Fruit fly (Drosophila melanogaster): ENCODE results near the gene His4r.

His4r gene

dm6 chr3R:14608892-14609692 is 16.5 kb upstream of the His4r start, which contains the start of gene CG14853 (continued):
- TF ChIP-seq CG10209 (GFP tag; optimal IDR thresholded peaks at IDR 0.05) (peak; percentile 85), tio (GFP tag; optimal IDR thresholded peaks at IDR 0.05) (peak; percentile 79), da (GFP tag; optimal IDR thresholded peaks at IDR 0.05) (no peak), Sox100B (GFP tag; optimal IDR thresholded peaks at IDR 0.05) (peak; percentile 75), Hand (GFP tag; optimal IDR thresholded peaks at IDR 0.05) (peak; percentile 72), CoRest (tag; optimal IDR thresholded peaks at IDR 0.05) (peak; percentile 94), Bgb (GFP tag; IDR thresholded peaks at IDR 0.05; ENCODE audit: partially characterized antibody) (no peak), CG32772 (GFP tag; IDR thresholded peaks at IDR 0.05) (peak; percentile 48), CG16813 (GFP tag; IDR thresholded peaks at IDR 0.05; ENCODE audit: partially characterized antibody) (no peak), CG8281 (tag; optimal IDR thresholded peaks at IDR 0.05) (peak; percentile 29), pho (GFP tag; optimal IDR thresholded peaks at IDR 0.05) (peak; percentile 6), Side (GFP tag; optimal IDR thresholded peaks at IDR 0.05) (no peak), CG11723 (GFP tag; optimal IDR thresholded peaks at IDR 0.05) (peak; percentile 30), CG8290 (GFP tag; optimal IDR thresholded peaks at IDR 0.05) (peak; percentile 15), CG8290 (tag; optimal IDR thresholded peaks at IDR 0.05) (peak; percentile 50 to 82), her (GFP tag; optimal IDR thresholded peaks at IDR 0.05) (no peak), CG15696 (tag; optimal IDR thresholded peaks at IDR 0.05) (no peak), GATAe (GFP tag; conservative IDR thresholded peaks at IDR 0.05) (no peak), knrl (GFP tag; IDR thresholded peaks at IDR 0.05; ENCODE audit: partially characterized antibody) (no peak), Asciz (GFP tag; optimal IDR thresholded peaks at IDR 0.05) (peak; percentile 62), CG12744 (GFP tag; optimal IDR thresholded peaks at IDR 0.05) (peak; percentile 47), gcm (GFP tag; optimal IDR thresholded peaks at IDR 0.05) (peak; percentile 71), B-H2 (GFP tag; optimal IDR thresholded peaks at IDR 0.05) (peak; percentile 10), amos (GFP tag; IDR thresholded peaks at IDR 0.05; ENCODE audit: partially characterized antibody) (no peak), ranshi (GFP tag; IDR thresholded peaks at IDR 0.05) (peak; percentile 74), HmgZ (tag; optimal IDR thresholded peaks at IDR 0.05) (peak; percentile 71), grau (tag; optimal IDR thresholded peaks at IDR 0.05) (peak; percentile 92), unpg (GFP tag; optimal IDR thresholded peaks at IDR 0.05) (peak; percentile 65), bowl (GFP tag; IDR thresholded peaks at IDR 0.05) (peak; percentile 61; the same call in 1 of the 2 replicates), Neu2 (GFP tag; optimal IDR thresholded peaks at IDR 0.05; ENCODE audit: borderline replicate concordance) (no peak), ci (GFP tag; IDR thresholded peaks at IDR 0.05) (peak; percentile 88), z (GFP tag; IDR thresholded peaks at IDR 0.05) (peak; percentile 12; the same call in 1 of the 3 replicates), crol (GFP tag; IDR thresholded peaks at IDR 0.05) (no peak), jumu (GFP tag; optimal IDR thresholded peaks at IDR 0.05) (no peak), ap (GFP tag; IDR thresholded peaks at IDR 0.05) (peak; percentile 79), ash1 (GFP tag; optimal IDR thresholded peaks at IDR 0.05) (no peak), ftz-f1 (GFP tag; optimal IDR thresholded peaks at IDR 0.05) (no peak), Max (GFP tag; optimal IDR thresholded peaks at IDR 0.05) (peak; percentile 1), Dfd (GFP tag; optimal IDR thresholded peaks at IDR 0.05) (no peak), CG8478 (optimal IDR thresholded peaks at IDR 0.05) (no peak), CG9817 (tag; optimal IDR thresholded peaks at IDR 0.05) (peak; percentile 48), CG10565 (GFP tag; optimal IDR thresholded peaks at IDR 0.05) (no peak), CG14965 (GFP tag; optimal IDR thresholded peaks at IDR 0.05; ENCODE audit: borderline replicate concordance) (no peak), E2f2 (GFP tag; IDR thresholded peaks at IDR 0.05) (peak; percentile 67; the same call in 1 of the 2 replicates), CG11696 (GFP tag; IDR thresholded peaks at IDR 0.05) (0 out of 2 replicates have a peak, but pooled peaks have one; percentile 31), row (GFP tag; IDR thresholded peaks at IDR 0.05) (peak; percentile 85), pita (GFP tag; optimal IDR thresholded peaks at IDR 0.05) (no peak), hkb (optimal IDR thresholded peaks at IDR 0.05) (no peak), hkb (GFP tag; IDR thresholded peaks at IDR 0.05) (peak; percentile 79)
